Worm (Caenorhabditis elegans) whole organism, L1 larva: Measurements from ENCODE around the gene srh-24.

Source experiments
- blmp-1 ChIP-seq: fragments of 150-350 bp; optimal IDR thresholded peaks from 2 replicates; lab custom pipeline; 2014; ENCODE audit warnings: missing biosample characterization, missing genetic modification characterization
- elt-3 ChIP-seq, 6 experiments: fragments of 150-350 bp in 1 of 6; sonication (generic microtip); optimal IDR thresholded peaks; 2 replicates each; lab custom pipeline; 2017 to 2018; ENCODE audit warnings: missing biosample characterization in 6 of 6, missing genetic modification characterization in 6 of 6, inconsistent platforms in 1 of 6
- fos-1 ChIP-seq: fragments of 150-350 bp; optimal IDR thresholded peaks from 2 replicates; lab custom pipeline; 2014; ENCODE audit warnings: missing biosample characterization, missing genetic modification characterization
- lin-35 ChIP-seq, 2 experiments: fragments of 150-350 bp; optimal IDR thresholded peaks; 2 replicates each; lab custom pipeline; 2014; ENCODE audit warnings: missing biosample characterization in 2 of 2, missing genetic modification characterization in 2 of 2, missing genetic modification reagents in 2 of 2
- nhr-237 ChIP-seq: fragments of 150-350 bp; optimal IDR thresholded peaks from 2 replicates; lab custom pipeline; 2014; ENCODE audit warnings: missing biosample characterization, missing genetic modification characterization
- nhr-77 ChIP-seq: fragments of 150-350 bp; optimal IDR thresholded peaks from 2 replicates; lab custom pipeline; 2014; ENCODE audit warnings: missing biosample characterization, missing genetic modification characterization
- rnt-1 ChIP-seq: sonication (generic microtip); optimal IDR thresholded peaks from 2 replicates; lab custom pipeline; 2016; ENCODE audit warnings: mild to moderate bottlenecking, missing genetic modification characterization, moderate library complexity, missing compliant biosample characterization
- zag-1 ChIP-seq: fragments of 150-350 bp; optimal IDR thresholded peaks from 2 replicates; lab custom pipeline; 2014; ENCODE audit warnings: missing biosample characterization, missing genetic modification characterization
- ztf-11 ChIP-seq, 2 experiments: sonication (generic microtip); optimal IDR thresholded peaks; 2 replicates each; lab custom pipeline; 2016 to 2017; ENCODE audit warnings: missing genetic modification characterization in 2 of 2, missing biosample characterization in 1 of 2, missing compliant biosample characterization in 1 of 2

DNA sequence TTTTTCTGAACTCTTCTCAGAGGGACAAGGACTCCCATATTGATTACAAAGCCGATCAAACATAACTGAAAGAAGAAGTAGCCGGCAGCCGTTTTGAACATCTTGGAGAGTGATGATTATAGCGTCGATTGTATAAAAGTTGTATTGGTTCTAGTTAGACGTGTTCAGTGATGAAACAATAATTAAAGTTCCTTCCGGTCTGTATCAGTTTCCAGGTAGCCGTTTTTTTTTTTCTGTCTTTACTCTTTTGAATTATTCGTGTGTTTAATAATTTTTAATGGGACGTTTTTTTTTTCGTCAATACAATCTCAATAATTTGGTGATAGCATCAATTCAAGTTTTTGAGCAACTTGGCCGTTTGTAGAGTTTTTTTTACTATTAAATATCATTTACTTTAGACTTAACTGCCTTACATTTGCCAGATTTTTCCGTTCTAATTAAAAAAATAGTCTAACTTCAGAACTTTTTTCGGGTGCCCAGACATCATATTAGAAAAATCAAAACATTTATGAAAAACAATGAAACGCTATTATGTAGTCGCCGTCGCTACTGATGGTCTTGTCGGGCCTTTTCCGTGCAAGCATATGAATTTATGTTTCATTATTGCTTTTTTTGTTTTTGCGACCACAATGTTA lies 14.3 kb downstream of the srh-24 start, which contains the start of the genes srx-10 and clec-226:
- no peak for TF ChIP-seq zag-1 (tag; lab: Kevin White, UChicago)
- TF ChIP-seq nhr-77 (tag; lab: Kevin White, UChicago): no peak
- no peak for TF ChIP-seq elt-3 (tag; optimal IDR thresholded peaks at IDR 0.05; lab: Kevin White, UChicago)
- TF ChIP-seq nhr-237 (tag; lab: Kevin White, UChicago): no peak
- no peak for TF ChIP-seq ztf-11 (tag; optimal IDR thresholded peaks at IDR 0.05; lab: Kevin White, UChicago)
- no peak for TF ChIP-seq fos-1 (tag; lab: Kevin White, UChicago)
- no peak for TF ChIP-seq rnt-1
- no peak for TF ChIP-seq lin-35 (GFP tag; optimal IDR thresholded peaks at IDR 0.05; lab: Kevin White, UChicago)
- TF ChIP-seq blmp-1 (tag; lab: Kevin White, UChicago): no peak
